Fruit fly (Drosophila melanogaster) whole organism: ENCODE results near the gene dsb.

ENCODE experiments used
- Dll ChIP-seq: fragments of >200 bp; optimal IDR thresholded peaks from 2 replicates; lab custom pipeline; 2017
- pan ChIP-seq: fragments of >200 bp; optimal IDR thresholded peaks from 2 replicates; lab custom pipeline; 2017
- psq ChIP-seq: fragments of >200 bp; optimal IDR thresholded peaks from 2 replicates; lab custom pipeline; 2017

- TF ChIP-seq psq (lab: Kevin White, UChicago) (no peak), Dll (lab: Kevin White, UChicago) (no peak), pan (no peak)
Measured at dm6 chr3L:1920051-1920450, 10.1 kb upstream of the dsb start.
